Fruit fly (Drosophila melanogaster) whole organism, embryonic: ENCODE data around the gene dre4.

Source experiments
- Bdp1 ChIP-seq: fragments of 200-800 bp; sonication (Bioruptor generic); optimal IDR thresholded peaks from 3 replicates; lab custom pipeline; 2016; ENCODE audit warnings: missing biosample characterization, missing genetic modification characterization
- CG11247 ChIP-seq: fragments of 200-800 bp; sonication (Bioruptor generic); IDR thresholded peaks from 2 replicates; pipeline ENCODE4 v1.3.6; 2022; ENCODE audit warnings: missing biosample characterization, missing genetic modification characterization
- CG14050 ChIP-seq: fragments of 200-800 bp; sonication (Bioruptor generic); IDR thresholded peaks from 3 replicates; pipeline ENCODE4 v1.3.6; 2022; ENCODE audit warnings: missing biosample characterization, missing genetic modification characterization
- CG15479 ChIP-seq: fragments of 200-800 bp; sonication (Bioruptor generic); optimal IDR thresholded peaks from 3 replicates; lab custom pipeline; 2019; ENCODE audit warnings: missing biosample characterization, mild to moderate bottlenecking, missing genetic modification characterization, moderate library complexity
- CG15514 ChIP-seq: fragments of 200-800 bp; sonication (Bioruptor generic); optimal IDR thresholded peaks from 3 replicates; lab custom pipeline; 2017; ENCODE audit warnings: missing biosample characterization, missing genetic modification characterization, mild to moderate bottlenecking, moderate library complexity, missing genetic modification reagents
- CG1603 ChIP-seq: fragments of 200-800 bp; sonication (Bioruptor generic); optimal IDR thresholded peaks from 2 replicates; lab custom pipeline; 2019; ENCODE audit warnings: missing biosample characterization, mild to moderate bottlenecking, missing genetic modification characterization, moderate library complexity
- CG17359 ChIP-seq: fragments of 200-800 bp; sonication (Bioruptor generic); optimal IDR thresholded peaks from 3 replicates; lab custom pipeline; 2018; ENCODE audit warnings: missing biosample characterization, mild to moderate bottlenecking, missing genetic modification characterization, moderate library complexity
- CG2116 ChIP-seq: fragments of 200-800 bp; sonication (Bioruptor generic); optimal IDR thresholded peaks from 3 replicates; lab custom pipeline; 2018; ENCODE audit warnings: missing biosample characterization, mild to moderate bottlenecking, missing genetic modification characterization
- CG30403 ChIP-seq: fragments of 200-800 bp; sonication (Bioruptor generic); optimal IDR thresholded peaks from 3 replicates; lab custom pipeline; 2016; ENCODE audit warnings: missing biosample characterization, missing genetic modification characterization
- CG31365 ChIP-seq: fragments of 200-800 bp; sonication (Bioruptor generic); optimal IDR thresholded peaks from 2 replicates; lab custom pipeline; 2018; ENCODE audit warnings: missing biosample characterization, mild to moderate bottlenecking, missing genetic modification characterization
- CG3281 ChIP-seq: fragments of 200-800 bp; sonication (Bioruptor generic); optimal IDR thresholded peaks from 3 replicates; lab custom pipeline; 2017; ENCODE audit warnings: missing biosample characterization, mild to moderate bottlenecking, missing genetic modification characterization
- CG5180 ChIP-seq: fragments of 200-800 bp; sonication (Bioruptor generic); optimal IDR thresholded peaks from 3 replicates; lab custom pipeline; 2017; ENCODE audit warnings: missing biosample characterization, missing genetic modification characterization, mild to moderate bottlenecking, moderate library complexity, missing genetic modification reagents
- D19B ChIP-seq: fragments of 200-800 bp; sonication (Bioruptor generic); optimal IDR thresholded peaks from 2 replicates; lab custom pipeline; 2017; ENCODE audit warnings: missing biosample characterization, mild to moderate bottlenecking, missing genetic modification characterization
- Dek ChIP-seq: fragments of 200-800 bp; sonication (Bioruptor generic); optimal IDR thresholded peaks from 3 replicates; lab custom pipeline; 2019; ENCODE audit warnings: missing biosample characterization, mild to moderate bottlenecking, missing genetic modification characterization, moderate library complexity
- Dll ChIP-seq: fragments of 200-800 bp; sonication (Bioruptor generic); IDR thresholded peaks from 4 replicates; pipeline ENCODE4 v1.3.6; 2022; ENCODE audit warnings: missing biosample characterization, missing genetic modification characterization; ENCODE audit not compliant: partially characterized antibody
- Fer1 ChIP-seq: fragments of 200-800 bp; sonication (Bioruptor generic); optimal IDR thresholded peaks from 2 replicates; lab custom pipeline; 2017; ENCODE audit warnings: missing biosample characterization, mild to moderate bottlenecking, missing genetic modification characterization
- Hmx ChIP-seq: fragments of 200-800 bp; sonication (Bioruptor generic); optimal IDR thresholded peaks from 2 replicates; lab custom pipeline; 2016; ENCODE audit warnings: missing biosample characterization, missing genetic modification characterization
- Hr39 ChIP-seq: fragments of >200 bp; optimal IDR thresholded peaks from 2 replicates; lab custom pipeline; 2017
- Hsf ChIP-seq: fragments of 200-800 bp; sonication (Bioruptor generic); optimal IDR thresholded peaks from 3 replicates; lab custom pipeline; 2016; ENCODE audit warnings: missing biosample characterization, missing genetic modification characterization
- Lpt ChIP-seq: fragments of >200 bp; optimal IDR thresholded peaks from 2 replicates; lab custom pipeline; 2018; ENCODE audit warnings: missing biosample characterization, missing genetic modification characterization
- Myb ChIP-seq: fragments of 200-800 bp; sonication (Bioruptor generic); optimal IDR thresholded peaks from 2 replicates; lab custom pipeline; 2016; ENCODE audit warnings: missing biosample characterization, missing genetic modification characterization
- NK7.1 ChIP-seq: fragments of 200-800 bp; sonication (Bioruptor generic); optimal IDR thresholded peaks from 3 replicates; lab custom pipeline; 2016; ENCODE audit warnings: missing biosample characterization, missing genetic modification characterization
- ab ChIP-seq: fragments of 200-800 bp; sonication (Bioruptor generic); optimal IDR thresholded peaks from 2 replicates; lab custom pipeline; 2016; ENCODE audit warnings: missing biosample characterization, missing genetic modification characterization
- bowl ChIP-seq: fragments of 200-800 bp; sonication (Bioruptor generic); IDR thresholded peaks from 2 replicates; pipeline ENCODE4 v1.3.6; 2022; ENCODE audit warnings: missing biosample characterization, missing genetic modification characterization
- cg ChIP-seq: fragments of 200-800 bp; sonication (Bioruptor generic); optimal IDR thresholded peaks from 3 replicates; lab custom pipeline; 2019; ENCODE audit warnings: missing biosample characterization, mild to moderate bottlenecking, missing genetic modification characterization, moderate library complexity
- crol ChIP-seq: fragments of 200-800 bp; sonication (Bioruptor generic); IDR thresholded peaks from 2 replicates; pipeline ENCODE4 v1.3.6; 2022; ENCODE audit warnings: missing biosample characterization, missing genetic modification characterization
- emc ChIP-seq: fragments of 200-800 bp; sonication (Bioruptor generic); optimal IDR thresholded peaks from 2 replicates; lab custom pipeline; 2016; ENCODE audit warnings: missing biosample characterization, missing genetic modification characterization
- ewg ChIP-seq: fragments of 200-800 bp; sonication (Bioruptor generic); optimal IDR thresholded peaks from 3 replicates; lab custom pipeline; 2017; ENCODE audit warnings: mild to moderate bottlenecking, missing biosample characterization, missing genetic modification reagents, missing genetic modification characterization
- fd102C ChIP-seq: fragments of 200-800 bp; sonication (Bioruptor generic); optimal IDR thresholded peaks from 2 replicates; lab custom pipeline; 2018; ENCODE audit warnings: missing biosample characterization, mild to moderate bottlenecking, missing genetic modification characterization, moderate library complexity
- fd3F ChIP-seq: fragments of 200-800 bp; sonication (Bioruptor generic); optimal IDR thresholded peaks from 2 replicates; lab custom pipeline; 2018; ENCODE audit warnings: missing biosample characterization, mild to moderate bottlenecking, missing genetic modification characterization, moderate library complexity
- kah ChIP-seq: fragments of 200-800 bp; sonication (Bioruptor generic); optimal IDR thresholded peaks from 2 replicates; lab custom pipeline; 2018; ENCODE audit warnings: missing biosample characterization, mild to moderate bottlenecking, missing genetic modification characterization
- kay ChIP-seq: fragments of 200-800 bp; sonication (Bioruptor generic); optimal IDR thresholded peaks from 2 replicates; lab custom pipeline; 2016; ENCODE audit warnings: missing biosample characterization, missing genetic modification characterization
- nerfin-1 ChIP-seq: fragments of 200-800 bp; sonication (Bioruptor generic); optimal IDR thresholded peaks from 3 replicates; lab custom pipeline; 2019; ENCODE audit warnings: missing biosample characterization, mild to moderate bottlenecking, missing genetic modification characterization, moderate library complexity
- onecut ChIP-seq: fragments of 200-800 bp; sonication (Bioruptor generic); IDR thresholded peaks from 2 replicates; pipeline ENCODE4 v1.3.6; 2022; ENCODE audit warnings: missing biosample characterization, missing genetic modification characterization
- pho ChIP-seq: fragments of 200-800 bp; sonication (Bioruptor generic); optimal IDR thresholded peaks from 2 replicates; lab custom pipeline; 2016; ENCODE audit warnings: missing biosample characterization, missing genetic modification characterization
- pros ChIP-seq: fragments of 200-800 bp; sonication (Bioruptor generic); optimal IDR thresholded peaks from 3 replicates; lab custom pipeline; 2019; ENCODE audit warnings: missing biosample characterization, mild to moderate bottlenecking, missing genetic modification characterization, moderate library complexity
- salm ChIP-seq: fragments of 200-800 bp; sonication (Bioruptor generic); optimal IDR thresholded peaks from 2 replicates; lab custom pipeline; 2018; ENCODE audit warnings: missing biosample characterization, mild to moderate bottlenecking, missing genetic modification characterization
- sisA ChIP-seq: fragments of 200-800 bp; sonication (Bioruptor generic); IDR thresholded peaks from 2 replicates; pipeline ENCODE4 v1.3.6; 2022; ENCODE audit warnings: missing biosample characterization, missing genetic modification characterization
- tap ChIP-seq: fragments of 200-800 bp; optimal IDR thresholded peaks from 3 replicates; lab custom pipeline; 2019; ENCODE audit warnings: missing biosample characterization, mild to moderate bottlenecking, missing genetic modification characterization, moderate library complexity
- tna ChIP-seq: fragments of 200-800 bp; sonication (Bioruptor generic); IDR thresholded peaks from 2 replicates; pipeline ENCODE4 v1.3.6; 2022; ENCODE audit warnings: missing biosample characterization, missing genetic modification characterization; ENCODE audit not compliant: partially characterized antibody
- wor ChIP-seq: fragments of 200-800 bp; sonication (Bioruptor generic); IDR thresholded peaks from 2 replicates; pipeline ENCODE4 v1.3.6; 2022; ENCODE audit warnings: missing biosample characterization, missing genetic modification characterization

dre4 gene

dm6 chr3L:1882868-1883554, 6.9 kb upstream of the dre4 start, which contains the start of gene CG13937 (continued):
- no peak for TF ChIP-seq pho
- TF ChIP-seq CG15514, result peak; percentile 19
- TF ChIP-seq Hmx, result no peak
- TF ChIP-seq Bdp1 (GFP tag; lab: Kevin White, UChicago), result no peak
- TF ChIP-seq nerfin-1 (tag; lab: Kevin White, UChicago), result peak; percentile 44
- no peak for TF ChIP-seq wor
- no peak for TF ChIP-seq CG1603 (tag; lab: Kevin White, UChicago)
- peak; percentile 52 for TF ChIP-seq pros (GFP tag; lab: Kevin White, UChicago)
- no peak for TF ChIP-seq bowl (GFP tag; lab: Robert Waterston, UW)
- TF ChIP-seq CG14050 (GFP tag; lab: Robert Waterston, UW), result no peak
- TF ChIP-seq kay (GFP tag; lab: Kevin White, UChicago), result no peak
- TF ChIP-seq Hr39 (lab: Kevin White, UChicago), result no peak
- TF ChIP-seq emc (GFP tag; lab: Kevin White, UChicago), result no peak
- TF ChIP-seq NK7.1 (GFP tag; lab: Kevin White, UChicago), result no peak
- no peak for TF ChIP-seq Lpt (GFP tag; lab: Kevin White, UChicago)
- no peak for TF ChIP-seq CG3281 (GFP tag; lab: Kevin White, UChicago)
- peak; percentile 38; the same call in 1 of the 2 replicates for TF ChIP-seq onecut (GFP tag; lab: Robert Waterston, UW)
- no peak for TF ChIP-seq CG30403 (GFP tag; lab: Kevin White, UChicago)
- no peak for TF ChIP-seq CG31365 (tag; lab: Kevin White, UChicago)
- TF ChIP-seq Dll (GFP tag; lab: Robert Waterston, UW), result no peak
- no peak for TF ChIP-seq CG5180 (GFP tag; lab: Kevin White, UChicago)
- peak; percentile 43; the same call in 1 of the 2 replicates for TF ChIP-seq crol (GFP tag; lab: Robert Waterston, UW)
- no peak for TF ChIP-seq sisA (GFP tag; lab: Robert Waterston, UW)
- no peak for TF ChIP-seq kah (GFP tag; lab: Kevin White, UChicago)
- TF ChIP-seq Dek, result no peak
- no peak for TF ChIP-seq CG2116 (GFP tag; lab: Kevin White, UChicago)
- TF ChIP-seq ab (GFP tag; lab: Kevin White, UChicago), result no peak
- no peak for TF ChIP-seq cg
- no peak for TF ChIP-seq salm (tag; lab: Kevin White, UChicago)
- peak; percentile 46 for TF ChIP-seq ewg (GFP tag; lab: Kevin White, UChicago)
- TF ChIP-seq CG15479 (GFP tag; lab: Kevin White, UChicago), result no peak
- no peak for TF ChIP-seq D19B (GFP tag; lab: Kevin White, UChicago)
- TF ChIP-seq fd3F, result no peak
- no peak for TF ChIP-seq fd102C
- TF ChIP-seq CG11247 (GFP tag; lab: Robert Waterston, UW), result no peak
- no peak for TF ChIP-seq CG17359 (tag; lab: Kevin White, UChicago)
- peak; percentile 1 for TF ChIP-seq Myb (GFP tag; lab: Kevin White, UChicago)
- TF ChIP-seq tna, result 0 out of 2 replicates have a peak, but pooled peaks have one; percentile 25
- TF ChIP-seq Fer1, result peak; percentile 11
- no peak for TF ChIP-seq Hsf (GFP tag; lab: Kevin White, UChicago)
- peak; percentile 7 for TF ChIP-seq tap
